Fruit fly (Drosophila melanogaster) whole organism, pupa: Measurements from ENCODE around the gene x16.

Experiments used
- CG13204 ChIP-seq: fragments of 200-800 bp; sonication (Bioruptor generic); optimal IDR thresholded peaks from 2 replicates; lab custom pipeline; 2018; ENCODE audit warnings: missing biosample characterization, mild to moderate bottlenecking, missing genetic modification characterization, moderate library complexity
- CG15710 ChIP-seq: fragments of 200-800 bp; sonication (Bioruptor generic); optimal IDR thresholded peaks from 2 replicates; lab custom pipeline; 2018; ENCODE audit warnings: missing biosample characterization, mild to moderate bottlenecking, missing genetic modification characterization, moderate library complexity
- CG17806 ChIP-seq: fragments of 200-800 bp; sonication (Bioruptor generic); optimal IDR thresholded peaks from 2 replicates; lab custom pipeline; 2018; ENCODE audit warnings: missing biosample characterization, mild to moderate bottlenecking, missing genetic modification characterization, moderate library complexity
- CG32121 ChIP-seq: fragments of 200-800 bp; sonication (Bioruptor generic); IDR thresholded peaks from 2 replicates; pipeline ENCODE4 v1.3.6; 2022; ENCODE audit warnings: missing biosample characterization, missing genetic modification characterization
- CG34367 ChIP-seq: fragments of 200-800 bp; sonication (Bioruptor generic); optimal IDR thresholded peaks from 2 replicates; lab custom pipeline; 2018; ENCODE audit warnings: missing biosample characterization, mild to moderate bottlenecking, missing genetic modification characterization
- CG8159 ChIP-seq: fragments of 200-800 bp; sonication (Bioruptor generic); optimal IDR thresholded peaks from 3 replicates; lab custom pipeline; 2018; ENCODE audit warnings: missing biosample characterization, mild to moderate bottlenecking, missing genetic modification characterization, moderate library complexity
- CG9948 ChIP-seq: fragments of 200-800 bp; sonication (Bioruptor generic); optimal IDR thresholded peaks from 2 replicates; lab custom pipeline; 2018; ENCODE audit warnings: missing biosample characterization, mild to moderate bottlenecking, missing genetic modification characterization, moderate library complexity
- EcR ChIP-seq: fragments of 200-800 bp; sonication (Bioruptor generic); optimal IDR thresholded peaks from 3 replicates; lab custom pipeline; 2019; ENCODE audit warnings: missing biosample characterization, missing genetic modification characterization, mild to moderate bottlenecking, moderate library complexity, missing genetic modification reagents
- Ets98B ChIP-seq: fragments of 200-800 bp; sonication (Bioruptor generic); IDR thresholded peaks from 2 replicates; pipeline ENCODE4 v1.3.6; 2022; ENCODE audit warnings: missing biosample characterization, missing genetic modification characterization
- Pif1A ChIP-seq: fragments of 200-800 bp; sonication (Bioruptor generic); optimal IDR thresholded peaks from 3 replicates; lab custom pipeline; 2016; ENCODE audit warnings: missing biosample characterization, missing genetic modification characterization
- Pif1B ChIP-seq: fragments of 200-800 bp; sonication (Bioruptor generic); optimal IDR thresholded peaks from 3 replicates; lab custom pipeline; 2016; ENCODE audit warnings: missing biosample characterization, missing genetic modification characterization
- fd96Ca ChIP-seq: fragments of 200-800 bp; sonication (Bioruptor generic); IDR thresholded peaks from 3 replicates; pipeline ENCODE4 v1.3.6; 2022; ENCODE audit warnings: missing biosample characterization, missing genetic modification characterization
- gl ChIP-seq: fragments of 200-800 bp; sonication (Bioruptor generic); optimal IDR thresholded peaks from 2 replicates; lab custom pipeline; 2018; ENCODE audit warnings: missing biosample characterization, mild to moderate bottlenecking, missing genetic modification characterization
- rn ChIP-seq: fragments of 200-800 bp; sonication (Bioruptor generic); IDR thresholded peaks from 2 replicates; pipeline ENCODE4 v1.3.6; 2022; ENCODE audit warnings: missing biosample characterization, missing genetic modification characterization

DNA sequence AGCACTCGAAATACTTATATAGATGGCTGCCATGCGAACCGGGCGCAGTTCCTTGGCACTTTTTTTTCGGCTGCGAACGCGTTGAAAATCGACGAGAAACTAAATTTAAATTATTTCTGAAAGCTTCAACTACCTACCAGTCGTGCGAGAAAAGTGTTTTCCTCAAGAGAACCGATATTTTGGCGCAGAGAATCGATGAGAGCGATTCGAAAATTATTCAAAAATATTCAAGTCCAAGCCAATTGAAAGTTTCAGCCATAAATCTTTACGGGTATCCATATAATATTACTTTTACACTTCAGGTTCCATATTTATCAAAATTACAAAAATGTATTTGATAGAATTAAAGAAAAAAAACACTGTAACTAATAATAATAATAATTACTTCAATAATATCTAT, 22.7 kb upstream of the x16 start, which contains the start of gene CG18304:
- no peak for TF ChIP-seq CG17806 (tag; lab: Kevin White, UChicago)
- no peak for TF ChIP-seq rn (GFP tag; lab: Robert Waterston, UW)
- TF ChIP-seq Pif1A (GFP tag; lab: Kevin White, UChicago): no peak
- TF ChIP-seq CG9948 (tag; lab: Kevin White, UChicago): no peak
- TF ChIP-seq gl (tag; lab: Kevin White, UChicago): no peak
- TF ChIP-seq CG13204 (GFP tag; lab: Kevin White, UChicago): no peak
- no peak for TF ChIP-seq CG8159 (tag; lab: Kevin White, UChicago)
- no peak for TF ChIP-seq CG32121 (GFP tag; lab: Robert Waterston, UW)
- TF ChIP-seq Ets98B: no peak
- TF ChIP-seq fd96Ca (GFP tag; lab: Robert Waterston, UW): no peak
- no peak for TF ChIP-seq CG15710 (tag; lab: Kevin White, UChicago)
- no peak for TF ChIP-seq Pif1B
- TF ChIP-seq CG34367 (tag; lab: Kevin White, UChicago): no peak
- TF ChIP-seq EcR (GFP tag; lab: Kevin White, UChicago): no peak
